Worm (Caenorhabditis elegans): ENCODE measurements around the gene cct-1.

cct-1 gene

ce11 chrII:8204039-8204438, 18.8 kb downstream of the cct-1 start, which contains the start of gene col-76:
Gene col-76, plus strand, starts transcription at chrII:8204339.
- TF ChIP-seq F57A8.1 (GFP tag; optimal IDR thresholded peaks at IDR 0.05): no peak
- no peak for TF ChIP-seq zim-3 (tag; optimal IDR thresholded peaks at IDR 0.05)
- TF ChIP-seq bed-2 (GFP tag; IDR thresholded peaks at IDR 0.05): no peak
- no peak for TF ChIP-seq madf-3 (GFP tag; IDR thresholded peaks at IDR 0.05)
- TF ChIP-seq snpc-4 (GFP tag; optimal IDR thresholded peaks at IDR 0.05): no peak
- TF ChIP-seq snpc-4 (tag; optimal IDR thresholded peaks at IDR 0.05): no peak
- TF ChIP-seq cebp-1 (GFP tag; IDR thresholded peaks at IDR 0.05): no peak
- TF ChIP-seq cebp-1 (tag; optimal IDR thresholded peaks at IDR 0.05): no peak
- no peak for TF ChIP-seq dpl-1 (GFP tag; optimal IDR thresholded peaks at IDR 0.05)

ce11 chrII:8205612-8206011, 20.4 kb downstream of the cct-1 start:
- TF ChIP-seq lag-1 (GFP tag; IDR thresholded peaks at IDR 0.05) (no peak), nhr-80 (tag; optimal IDR thresholded peaks at IDR 0.05) (peak; percentile 48)

- TF ChIP-seq K11D2.4 (GFP tag; IDR thresholded peaks at IDR 0.05): no peak
- TF ChIP-seq lir-1 (GFP tag; conservative IDR thresholded peaks at IDR 0.05): no peak
- no peak for TF ChIP-seq madf-10 (tag; optimal IDR thresholded peaks at IDR 0.05)
- no peak for TF ChIP-seq nfya-1 (tag; optimal IDR thresholded peaks at IDR 0.05; ENCODE audit: borderline replicate concordance, insufficient read depth)
- no peak for TF ChIP-seq somi-1 (GFP tag; optimal IDR thresholded peaks at IDR 0.05)
- TF ChIP-seq hrde-1 (tag; optimal IDR thresholded peaks at IDR 0.05; ENCODE audit: borderline replicate concordance): no peak
- no peak for TF ChIP-seq egrh-3 (GFP tag; IDR thresholded peaks at IDR 0.05)
- no peak for TF ChIP-seq T26A5.8 (tag; optimal IDR thresholded peaks at IDR 0.05)
- no peak for TF ChIP-seq lin-40 (tag; optimal IDR thresholded peaks at IDR 0.05)
- TF ChIP-seq attf-5 (GFP tag; optimal IDR thresholded peaks at IDR 0.05): no peak
- no peak for TF ChIP-seq dpff-1 (tag; optimal IDR thresholded peaks at IDR 0.05)
- TF ChIP-seq ceh-27 (GFP tag; optimal IDR thresholded peaks at IDR 0.05): no peak
These were observed 24.2 kb downstream of the cct-1 start, which contains the start of gene M110.8 for ce11 chrII:8209476-8209875. Gene M110.8, minus strand, starts transcription at chrII:8209576.

- TF ChIP-seq nfya-1 (tag; optimal IDR thresholded peaks at IDR 0.05; ENCODE audit: borderline replicate concordance, insufficient read depth) (no peak), F33H1.4 (GFP tag; IDR thresholded peaks at IDR 0.05) (no peak), ZK185.1 (tag; optimal IDR thresholded peaks at IDR 0.05; ENCODE audit: poor library complexity, severe bottlenecking) (no peak), ztf-3 (GFP tag; optimal IDR thresholded peaks at IDR 0.05) (no peak), lin-40 (tag; optimal IDR thresholded peaks at IDR 0.05) (no peak), madf-8 (GFP tag; conservative IDR thresholded peaks at IDR 0.05) (no peak), snpc-1.1 (tag; optimal IDR thresholded peaks at IDR 0.05; ENCODE audit: insufficient read depth) (no peak), lin-54 (GFP tag; optimal IDR thresholded peaks at IDR 0.05) (no peak), hrde-1 (tag; optimal IDR thresholded peaks at IDR 0.05; ENCODE audit: borderline replicate concordance) (no peak), nfyb-1 (GFP tag; IDR thresholded peaks at IDR 0.05) (no peak), pbrm-1 (GFP tag; IDR thresholded peaks at IDR 0.05) (no peak), mxl-1 (tag; optimal IDR thresholded peaks at IDR 0.05) (no peak), let-607 (tag; optimal IDR thresholded peaks at IDR 0.05) (no peak)
These were observed 27.4 kb downstream of the cct-1 start, which contains the start of gene twk-3 for ce11 chrII:8212680-8213079. Gene twk-3, minus strand, starts transcription at chrII:8212780.

Data from whole organism, young adult.